Worm (Caenorhabditis elegans) whole organism, L4 larva: ENCODE measurements around the gene F14E5.2.

Experiments used
- F37D6.2 ChIP-seq: sonication (generic microtip); optimal IDR thresholded peaks from 2 replicates; lab custom pipeline; 2016; ENCODE audit warnings: mild to moderate bottlenecking, missing genetic modification characterization, missing compliant biosample characterization
- aly-2 ChIP-seq: sonication (generic microtip); optimal IDR thresholded peaks from 2 replicates; lab custom pipeline; 2018; ENCODE audit warnings: missing biosample characterization, missing genetic modification characterization
- ama-1 ChIP-seq: fragments of 150-350 bp; optimal IDR thresholded peaks from 2 replicates; lab custom pipeline; 2014; ENCODE audit warnings: inconsistent platforms, mixed read lengths
- jun-1 ChIP-seq: fragments of 150-350 bp; optimal IDR thresholded peaks from 2 replicates; lab custom pipeline; 2014; ENCODE audit warnings: missing biosample characterization, missing genetic modification reagents, missing genetic modification characterization
- lin-39 ChIP-seq: fragments of 150-350 bp; optimal IDR thresholded peaks from 2 replicates; lab custom pipeline; 2014; ENCODE audit warnings: missing biosample characterization, missing genetic modification reagents, missing genetic modification characterization
- lsy-2 ChIP-seq, 2 experiments: fragments of 150-350 bp in 1 of 2; sonication (generic microtip) in 1 of 2; optimal IDR thresholded peaks; 2 replicates each; lab custom pipeline; 2014 to 2017; ENCODE audit warnings: missing biosample characterization in 2 of 2, missing genetic modification characterization in 2 of 2
- zip-2 ChIP-seq: fragments of 150-350 bp; optimal IDR thresholded peaks from 2 replicates; lab custom pipeline; 2014; ENCODE audit warnings: missing biosample characterization, missing genetic modification characterization

ce11 chrII:8392215-8392614 lies 36.4 kb downstream of the F14E5.2 start:
- TF ChIP-seq F37D6.2 (tag; lab: Kevin White, UChicago): no peak
- no peak for TF ChIP-seq lsy-2 (tag; optimal IDR thresholded peaks at IDR 0.05; lab: Kevin White, UChicago)
- no peak for TF ChIP-seq lin-39 (tag; lab: Kevin White, UChicago)
- TF ChIP-seq ama-1 (lab: Kevin White, UChicago): no peak
- TF ChIP-seq zip-2: no peak
- TF ChIP-seq jun-1 (tag; lab: Kevin White, UChicago): no peak
- TF ChIP-seq aly-2 (tag; lab: Kevin White, UChicago): no peak
